Worm (Caenorhabditis elegans) whole organism, mixed stage, embryonic: ENCODE results near the gene cyp-33E1.

ENCODE experiments used
- ceh-43 ChIP-seq: fragments of 200-800 bp; sonication (Bioruptor generic); optimal IDR thresholded peaks from 2 replicates; lab custom pipeline; 2018; ENCODE audit warnings: mild to moderate bottlenecking, missing genetic modification characterization, moderate library complexity, missing compliant biosample characterization
- elt-3 ChIP-seq: fragments of 150-350 bp; optimal IDR thresholded peaks from 2 replicates; lab custom pipeline; 2014; ENCODE audit warnings: missing biosample characterization, missing genetic modification characterization
- lin-13 ChIP-seq: fragments of 150-350 bp; optimal IDR thresholded peaks from 2 replicates; lab custom pipeline; 2014; ENCODE audit warnings: missing biosample characterization, missing genetic modification characterization
- tbx-8 ChIP-seq: fragments of 200-800 bp; sonication (Bioruptor generic); optimal IDR thresholded peaks from 2 replicates; lab custom pipeline; 2018; ENCODE audit warnings: mild to moderate bottlenecking, missing genetic modification characterization, moderate library complexity, missing compliant biosample characterization

The cyp-33E1 gene

DNA sequence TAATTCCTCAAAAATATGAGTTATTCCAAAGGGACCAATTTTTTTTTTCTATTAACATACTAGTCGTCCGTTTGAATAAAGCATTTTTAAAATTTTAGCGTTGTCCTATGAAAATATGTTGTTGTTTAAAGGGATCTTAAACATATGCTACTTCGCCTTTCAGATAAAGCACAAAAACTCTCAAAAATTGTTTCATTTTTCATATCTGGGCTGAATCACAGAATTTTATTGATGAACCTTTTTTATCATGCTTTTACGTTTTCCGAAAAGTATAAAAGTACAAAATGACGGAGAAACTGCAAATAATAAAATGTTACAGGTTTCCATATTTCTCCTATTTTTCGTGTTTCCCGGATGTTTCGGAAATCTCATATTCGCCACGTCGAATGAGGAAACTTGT is 52.6 kb downstream of the cyp-33E1 start, which contains the start of gene clec-181:
Gene clec-181 (plus strand): TSS at position 301 of the 400 bp plus-strand sequence.
- TF ChIP-seq tbx-8 (no peak), lin-13 (tag; lab: Kevin White, UChicago) (no peak), ceh-43 (GFP tag; lab: Kevin White, UChicago) (no peak), elt-3 (tag; lab: Kevin White, UChicago) (no peak)
